Worm (Caenorhabditis elegans) whole organism, early embryonic: ENCODE results near the gene nhr-197.

Experiments used
- ama-1 ChIP-seq: fragments of 150-350 bp; optimal IDR thresholded peaks from 2 replicates; lab custom pipeline; 2014
- tbx-11 ChIP-seq: fragments of 200-800 bp; sonication (Bioruptor generic); IDR thresholded peaks from 2 replicates; pipeline ENCODE4 v1.3.6; 2022; ENCODE audit warnings: missing genetic modification characterization, missing compliant biosample characterization

ce11 chrV:15704745-15705144, 17.0 kb downstream of the nhr-197 start, which contains the start of gene twk-34:
- TF ChIP-seq ama-1 (lab: Kevin White, UChicago) (no peak), tbx-11 (no peak)
